Worm (Caenorhabditis elegans) whole organism, L2 larva: ENCODE data around the gene srt-63.

ENCODE experiments used
- aly-2 ChIP-seq: fragments of 150-350 bp; optimal IDR thresholded peaks from 2 replicates; lab custom pipeline; 2014; ENCODE audit warnings: missing biosample characterization, missing genetic modification characterization
- ama-1 ChIP-seq: fragments of 150-350 bp; optimal IDR thresholded peaks from 2 replicates; lab custom pipeline; 2018; ENCODE audit warnings: inconsistent platforms
- ceh-16 ChIP-seq: fragments of 150-350 bp; optimal IDR thresholded peaks from 2 replicates; lab custom pipeline; 2014; ENCODE audit warnings: missing biosample characterization, missing genetic modification characterization
- elt-3 ChIP-seq: sonication (generic microtip); optimal IDR thresholded peaks from 2 replicates; lab custom pipeline; 2017; ENCODE audit warnings: missing biosample characterization, missing genetic modification characterization
- gmeb-1 ChIP-seq: fragments of 150-350 bp; optimal IDR thresholded peaks from 2 replicates; lab custom pipeline; 2014; ENCODE audit warnings: missing biosample characterization, missing genetic modification characterization
- nhr-12 ChIP-seq: fragments of 150-350 bp; optimal IDR thresholded peaks from 2 replicates; lab custom pipeline; 2014; ENCODE audit warnings: missing biosample characterization, missing genetic modification characterization
- skn-1 ChIP-seq: sonication (generic microtip); optimal IDR thresholded peaks from 2 replicates; lab custom pipeline; 2017; ENCODE audit warnings: missing biosample characterization, missing genetic modification characterization
- sma-9 ChIP-seq, 2 experiments: fragments of 150-350 bp in 1 of 2; sonication (generic microtip) in 1 of 2; optimal IDR thresholded peaks; 2 replicates each; lab custom pipeline; 2014 to 2016; ENCODE audit warnings: missing genetic modification characterization in 2 of 2, mild to moderate bottlenecking in 1 of 2, missing biosample characterization in 1 of 2, missing compliant biosample characterization in 1 of 2, missing genetic modification reagents in 1 of 2, moderate library complexity in 1 of 2
- snpc-4 ChIP-seq: fragments of 150-350 bp; optimal IDR thresholded peaks from 2 replicates; lab custom pipeline; 2014; ENCODE audit warnings: missing biosample characterization, missing genetic modification characterization
- unc-55 ChIP-seq: fragments of 150-350 bp; sonication (generic microtip); optimal IDR thresholded peaks from 3 replicates; lab custom pipeline; 2014; ENCODE audit warnings: missing biosample characterization, missing genetic modification reagents, missing genetic modification characterization
- unc-62 ChIP-seq: fragments of 150-350 bp; optimal IDR thresholded peaks from 2 replicates; lab custom pipeline; 2014; ENCODE audit warnings: missing biosample characterization, missing genetic modification reagents, missing genetic modification characterization

DNA sequence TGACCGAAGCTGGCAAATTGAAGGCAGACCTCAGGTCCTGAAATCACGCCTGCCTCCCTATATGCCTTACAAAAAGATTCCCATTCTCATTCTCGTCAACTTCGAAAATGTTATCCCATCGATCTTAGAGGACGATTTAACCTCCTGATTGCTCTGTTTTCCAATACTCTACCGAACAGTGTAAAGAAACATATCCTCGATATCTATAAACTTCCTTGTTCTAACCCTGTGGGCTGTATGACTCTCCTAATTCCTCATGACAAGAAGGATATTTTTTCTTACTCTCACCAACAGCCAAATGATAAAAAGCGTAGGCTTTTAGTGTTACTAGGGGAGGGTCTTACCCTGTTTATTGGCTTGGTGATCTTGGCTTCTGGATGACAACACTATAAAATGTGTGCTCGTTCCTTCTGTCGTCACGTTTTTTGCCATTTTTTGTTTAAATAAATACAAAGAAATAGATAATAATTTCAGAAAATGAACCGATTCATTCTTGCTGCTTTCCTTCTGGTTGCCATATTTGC lies 17.7 kb upstream of the srt-63 start, which contains the start of gene T28A11.4:
- TF ChIP-seq gmeb-1 (tag; lab: Kevin White, UChicago) (no peak), elt-3 (tag; lab: Kevin White, UChicago) (no peak), ama-1 (lab: Kevin White, UChicago) (no peak), unc-55 (no peak), sma-9 (GFP tag; optimal IDR thresholded peaks at IDR 0.05; lab: Kevin White, UChicago) (no peak), sma-9 (tag; optimal IDR thresholded peaks at IDR 0.05; lab: Kevin White, UChicago) (no peak), nhr-12 (tag; lab: Kevin White, UChicago) (no peak), skn-1 (tag; lab: Kevin White, UChicago) (no peak), ceh-16 (tag; lab: Kevin White, UChicago) (no peak), aly-2 (tag; lab: Kevin White, UChicago) (no peak), snpc-4 (no peak), unc-62 (GFP tag; lab: Kevin White, UChicago) (no peak)
